Worm (Caenorhabditis elegans): ENCODE measurements around the gene lgx-1.

DNA sequence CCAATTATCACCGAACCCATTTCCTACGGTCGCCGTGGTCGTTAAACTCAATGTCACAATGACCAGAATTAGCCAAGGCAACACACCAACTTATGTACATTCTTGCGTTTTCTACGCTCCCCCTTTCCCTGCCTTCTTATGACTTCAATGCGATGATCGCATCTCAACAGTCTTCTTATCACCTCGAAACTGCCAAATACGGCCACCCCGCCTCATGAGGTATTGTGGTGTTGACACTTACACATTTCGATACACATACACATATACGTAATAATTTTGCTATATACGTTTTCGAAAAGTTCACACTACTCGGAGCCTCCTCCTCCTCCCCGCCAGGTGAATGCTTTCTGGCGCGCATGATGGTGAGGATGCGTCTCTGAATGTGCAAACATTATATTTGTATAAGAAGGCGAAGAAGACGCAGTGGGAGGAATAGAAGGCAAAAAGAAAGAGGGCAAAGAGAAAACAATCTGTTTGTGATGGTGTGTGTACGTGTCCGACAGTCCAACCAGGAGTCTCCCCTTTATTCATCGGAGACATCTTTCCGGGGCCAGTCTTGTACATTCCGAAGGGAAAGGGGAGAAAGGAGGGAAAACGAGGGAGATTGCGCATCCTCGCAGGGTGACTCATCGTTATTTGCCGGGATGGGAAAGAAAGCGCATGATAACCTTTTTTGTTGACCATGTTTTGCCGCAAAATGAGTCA, 58.3 kb downstream of the lgx-1 start:
- TF ChIP-seq aly-2 (tag; optimal IDR thresholded peaks at IDR 0.05) (no peak), elt-3 (tag; optimal IDR thresholded peaks at IDR 0.05) (peak in 2 of 6 experiments; percentile 12 to 36), ama-1 (optimal IDR thresholded peaks at IDR 0.05) (no peak), efl-1 (optimal IDR thresholded peaks at IDR 0.05) (no peak), efl-1 (GFP tag; optimal IDR thresholded peaks at IDR 0.05 in 1 of 2) (no peak), fos-1 (tag; optimal IDR thresholded peaks at IDR 0.05) (peak; percentile 32), ztf-11 (tag; optimal IDR thresholded peaks at IDR 0.05) (no peak), egl-27 (tag; optimal IDR thresholded peaks at IDR 0.05) (no peak), ces-1 (GFP tag; optimal IDR thresholded peaks at IDR 0.05) (no peak), F16B12.6 (tag; optimal IDR thresholded peaks at IDR 0.05) (no peak), lin-15B (tag; optimal IDR thresholded peaks at IDR 0.05) (no peak), lin-35 (GFP tag; optimal IDR thresholded peaks at IDR 0.05) (peak in 1 of 2 experiments; percentile 60)

Data from whole organism, L1 larva.